Worm (Caenorhabditis elegans) whole organism, L3 larva: ENCODE results near the gene F39D8.3.
A peak's percentile ranks its signal among the peaks of the same experiment; 100 is the strongest.

ENCODE experiments used
- R02D3.7 ChIP-seq: fragments of 150-350 bp; optimal IDR thresholded peaks from 2 replicates; lab custom pipeline; 2014; ENCODE audit warnings: missing biosample characterization, missing genetic modification characterization
- ZK546.5 ChIP-seq: sonication (generic microtip); optimal IDR thresholded peaks from 2 replicates; lab custom pipeline; 2017; ENCODE audit warnings: missing biosample characterization, missing genetic modification characterization
- ama-1 ChIP-seq: fragments of 150-350 bp; optimal IDR thresholded peaks from 2 replicates; lab custom pipeline; 2018
- ceh-28 ChIP-seq: fragments of 150-350 bp; optimal IDR thresholded peaks from 2 replicates; lab custom pipeline; 2014; ENCODE audit warnings: missing biosample characterization, missing genetic modification reagents, missing genetic modification characterization
- ceh-82 ChIP-seq: fragments of 150-350 bp; optimal IDR thresholded peaks from 2 replicates; lab custom pipeline; 2014; ENCODE audit warnings: missing biosample characterization, missing genetic modification characterization
- daf-12 ChIP-seq: fragments of 150-350 bp; optimal IDR thresholded peaks from 2 replicates; lab custom pipeline; 2014; ENCODE audit warnings: missing biosample characterization, missing genetic modification reagents, missing genetic modification characterization
- egl-27 ChIP-seq: sonication (generic microtip); optimal IDR thresholded peaks from 4 replicates; lab custom pipeline; 2017; ENCODE audit warnings: missing biosample characterization, missing genetic modification reagents, missing genetic modification characterization
- egl-5 ChIP-seq: fragments of 150-350 bp; optimal IDR thresholded peaks from 2 replicates; lab custom pipeline; 2017; ENCODE audit warnings: missing biosample characterization, missing genetic modification reagents, missing genetic modification characterization, inconsistent platforms
- elt-2 ChIP-seq: sonication (generic microtip); optimal IDR thresholded peaks from 2 replicates; lab custom pipeline; 2016; ENCODE audit warnings: missing genetic modification reagents, mild to moderate bottlenecking, missing genetic modification characterization, missing compliant biosample characterization
- elt-3 ChIP-seq, 3 experiments: fragments of 150-350 bp in 1 of 3; sonication (generic microtip) in 2 of 3; optimal IDR thresholded peaks; 2 replicates in 2 of 3; 4 replicates in 1 of 3; lab custom pipeline; 2014 to 2017; ENCODE audit warnings: missing biosample characterization in 3 of 3, missing genetic modification characterization in 3 of 3
- eor-1 ChIP-seq, 2 experiments: fragments of 150-350 bp; optimal IDR thresholded peaks; 2 replicates each; lab custom pipeline; 2014 to 2018; ENCODE audit warnings: missing biosample characterization in 2 of 2, missing genetic modification characterization in 2 of 2
- fkh-10 ChIP-seq: sonication (generic microtip); optimal IDR thresholded peaks from 2 replicates; lab custom pipeline; 2017; ENCODE audit warnings: missing biosample characterization, missing genetic modification reagents, missing genetic modification characterization
- fkh-2 ChIP-seq: fragments of 150-350 bp; optimal IDR thresholded peaks from 2 replicates; lab custom pipeline; 2014; ENCODE audit warnings: missing biosample characterization, missing genetic modification reagents, missing genetic modification characterization
- fos-1 ChIP-seq: fragments of 150-350 bp; optimal IDR thresholded peaks from 2 replicates; lab custom pipeline; 2014; ENCODE audit warnings: missing biosample characterization, missing genetic modification characterization
- hmg-11 ChIP-seq: sonication (generic microtip); optimal IDR thresholded peaks from 2 replicates; lab custom pipeline; 2016; ENCODE audit warnings: missing genetic modification characterization, missing compliant biosample characterization
- jun-1 ChIP-seq: fragments of 150-350 bp; optimal IDR thresholded peaks from 2 replicates; lab custom pipeline; 2014; ENCODE audit warnings: missing biosample characterization, missing genetic modification reagents, missing genetic modification characterization
- lin-15B ChIP-seq: fragments of 150-350 bp; optimal IDR thresholded peaks from 2 replicates; lab custom pipeline; 2014; ENCODE audit warnings: missing biosample characterization, missing genetic modification characterization
- lin-39 ChIP-seq: fragments of 150-350 bp; optimal IDR thresholded peaks from 2 replicates; lab custom pipeline; 2018; ENCODE audit warnings: missing biosample characterization, missing genetic modification reagents, missing genetic modification characterization
- lsy-12 ChIP-seq: sonication (generic microtip); optimal IDR thresholded peaks from 2 replicates; lab custom pipeline; 2016; ENCODE audit warnings: mild to moderate bottlenecking, missing genetic modification characterization, missing compliant biosample characterization
- mdl-1 ChIP-seq: fragments of 150-350 bp; optimal IDR thresholded peaks from 2 replicates; lab custom pipeline; 2014; ENCODE audit warnings: missing biosample characterization, missing genetic modification characterization
- mml-1 ChIP-seq: fragments of 150-350 bp; sonication (generic microtip); optimal IDR thresholded peaks from 3 replicates; lab custom pipeline; 2014; ENCODE audit warnings: missing biosample characterization, missing genetic modification characterization
- nfya-1 ChIP-seq: sonication (generic microtip); optimal IDR thresholded peaks from 2 replicates; lab custom pipeline; 2017; ENCODE audit warnings: missing genetic modification characterization, mild to moderate bottlenecking, missing compliant biosample characterization, antibody characterized with exemption, moderate library complexity; ENCODE audit not compliant: insufficient read depth
- nhr-11 ChIP-seq: fragments of 150-350 bp; optimal IDR thresholded peaks from 2 replicates; lab custom pipeline; 2014; ENCODE audit warnings: missing biosample characterization, missing genetic modification characterization
- nhr-12 ChIP-seq: fragments of 150-350 bp; optimal IDR thresholded peaks from 2 replicates; lab custom pipeline; 2014; ENCODE audit warnings: missing biosample characterization, missing genetic modification characterization
- nhr-23 ChIP-seq: fragments of 150-350 bp; optimal IDR thresholded peaks from 2 replicates; lab custom pipeline; 2014; ENCODE audit warnings: missing biosample characterization, missing genetic modification reagents, missing genetic modification characterization
- nhr-237 ChIP-seq: fragments of 150-350 bp; optimal IDR thresholded peaks from 2 replicates; lab custom pipeline; 2014; ENCODE audit warnings: missing biosample characterization, missing genetic modification characterization
- nhr-25 ChIP-seq: sonication (generic microtip); optimal IDR thresholded peaks from 2 replicates; lab custom pipeline; 2017; ENCODE audit warnings: missing biosample characterization, missing genetic modification characterization
- nhr-28 ChIP-seq: fragments of 150-350 bp; optimal IDR thresholded peaks from 2 replicates; lab custom pipeline; 2014; ENCODE audit warnings: missing biosample characterization, missing genetic modification characterization
- nhr-67 ChIP-seq: fragments of 150-350 bp; optimal IDR thresholded peaks from 2 replicates; lab custom pipeline; 2014; ENCODE audit warnings: missing biosample characterization, missing genetic modification characterization
- nhr-76 ChIP-seq: fragments of 150-350 bp; sonication (generic microtip); optimal IDR thresholded peaks from 5 replicates; lab custom pipeline; 2014; ENCODE audit warnings: missing biosample characterization, missing genetic modification characterization
- nhr-77 ChIP-seq: fragments of 150-350 bp; optimal IDR thresholded peaks from 2 replicates; lab custom pipeline; 2014; ENCODE audit warnings: missing biosample characterization, missing genetic modification characterization
- pha-4 ChIP-seq: fragments of 150-350 bp; optimal IDR thresholded peaks from 2 replicates; lab custom pipeline; 2014; ENCODE audit warnings: missing biosample characterization, missing genetic modification reagents, missing genetic modification characterization
- sea-2 ChIP-seq: fragments of 150-350 bp; sonication (generic microtip); optimal IDR thresholded peaks from 4 replicates; lab custom pipeline; 2014; ENCODE audit warnings: missing biosample characterization, missing genetic modification reagents, missing genetic modification characterization
- skn-1 ChIP-seq: fragments of 150-350 bp; optimal IDR thresholded peaks from 2 replicates; lab custom pipeline; 2014; ENCODE audit warnings: missing biosample characterization, missing genetic modification characterization
- snpc-4 ChIP-seq: fragments of 150-350 bp; optimal IDR thresholded peaks from 2 replicates; lab custom pipeline; 2014; ENCODE audit warnings: missing biosample characterization, missing genetic modification characterization
- tbx-2 ChIP-seq: sonication (generic microtip); optimal IDR thresholded peaks from 2 replicates; lab custom pipeline; 2016; ENCODE audit warnings: mild to moderate bottlenecking, missing genetic modification characterization, missing compliant biosample characterization
- unc-62 ChIP-seq: fragments of 150-350 bp; sonication (generic microtip); optimal IDR thresholded peaks from 4 replicates; lab custom pipeline; 2014; ENCODE audit warnings: missing biosample characterization, missing genetic modification reagents, missing genetic modification characterization
- zag-1 ChIP-seq: fragments of 150-350 bp; optimal IDR thresholded peaks from 2 replicates; lab custom pipeline; 2014; ENCODE audit warnings: missing biosample characterization, missing genetic modification characterization
- ztf-4 ChIP-seq: fragments of 150-350 bp; optimal IDR thresholded peaks from 2 replicates; lab custom pipeline; 2014; ENCODE audit warnings: missing biosample characterization, missing genetic modification characterization

Gene F39D8.3

ce11 chrX:15385379-15385778, 35.4 kb upstream of the F39D8.3 start:
- TF ChIP-seq unc-62 (GFP tag; lab: Kevin White, UChicago), result no peak
- no peak for TF ChIP-seq lin-15B (tag; lab: Kevin White, UChicago)
- TF ChIP-seq nhr-67 (tag; lab: Kevin White, UChicago), result no peak
- no peak for TF ChIP-seq nhr-25 (tag; lab: Kevin White, UChicago)
- no peak for TF ChIP-seq fos-1 (tag; lab: Kevin White, UChicago)
- TF ChIP-seq nhr-76 (tag; lab: Kevin White, UChicago), result no peak
- no peak for TF ChIP-seq zag-1

ce11 chrX:15385807-15386349, 34.9 kb upstream of the F39D8.3 start:
- TF ChIP-seq nhr-237 (no peak), egl-5 (tag; lab: Kevin White, UChicago) (no peak), fkh-10 (GFP tag; lab: Kevin White, UChicago) (peak; percentile 74), ztf-4 (tag; lab: Kevin White, UChicago) (no peak), nhr-67 (tag; lab: Kevin White, UChicago) (no peak), mml-1 (tag; lab: Kevin White, UChicago) (no peak), zag-1 (peak; percentile 31), egl-27 (tag; lab: Kevin White, UChicago) (no peak), mdl-1 (tag; lab: Kevin White, UChicago) (no peak), skn-1 (tag; lab: Kevin White, UChicago) (no peak), eor-1 (tag; optimal IDR thresholded peaks at IDR 0.05; lab: Kevin White, UChicago) (no peak), elt-2 (tag; lab: Kevin White, UChicago) (no peak), daf-12 (tag; lab: Kevin White, UChicago) (no peak), nhr-28 (tag; lab: Kevin White, UChicago) (no peak), snpc-4 (tag; lab: Kevin White, UChicago) (peak; percentile 22), lsy-12 (tag; lab: Kevin White, UChicago) (no peak), nfya-1 (tag; lab: Kevin White, UChicago) (peak; percentile 40), jun-1 (tag; lab: Kevin White, UChicago) (no peak), sea-2 (GFP tag; lab: Kevin White, UChicago) (no peak), nhr-23 (no peak), nhr-77 (no peak), tbx-2 (tag; lab: Kevin White, UChicago) (peak; percentile 49), ceh-82 (tag; lab: Kevin White, UChicago) (no peak), R02D3.7 (no peak), fos-1 (tag; lab: Kevin White, UChicago) (no peak), nhr-25 (tag; lab: Kevin White, UChicago) (no peak), nhr-11 (tag; lab: Kevin White, UChicago) (no peak), ceh-28 (peak; percentile 25), ZK546.5 (tag; lab: Kevin White, UChicago) (no peak), elt-3 (tag; optimal IDR thresholded peaks at IDR 0.05; lab: Kevin White, UChicago) (no peak), fkh-2 (tag; lab: Kevin White, UChicago) (no peak), unc-62 (GFP tag; lab: Kevin White, UChicago) (peak; percentile 39), lin-39 (tag; lab: Kevin White, UChicago) (peak; percentile 72), hmg-11 (tag; lab: Kevin White, UChicago) (peak; percentile 55), nhr-12 (tag; lab: Kevin White, UChicago) (no peak), ama-1 (lab: Kevin White, UChicago) (no peak)

ce11 chrX:15388259-15388658, 32.5 kb upstream of the F39D8.3 start:
- TF ChIP-seq pha-4 (tag; lab: Kevin White, UChicago) (no peak), snpc-4 (tag; lab: Kevin White, UChicago) (peak; percentile 28)
